Fruit fly (Drosophila melanogaster) whole organism, embryonic: ENCODE results near the gene pigs.

ENCODE experiments used
- ATbp ChIP-seq: fragments of 200-800 bp; sonication (Bioruptor generic); optimal IDR thresholded peaks from 2 replicates; lab custom pipeline; 2017; ENCODE audit warnings: missing biosample characterization, mild to moderate bottlenecking, missing genetic modification characterization, missing genetic modification reagents
- CG10147 ChIP-seq: fragments of 200-800 bp; sonication (Bioruptor generic); optimal IDR thresholded peaks from 2 replicates; lab custom pipeline; 2019; ENCODE audit warnings: missing biosample characterization, mild to moderate bottlenecking, missing genetic modification characterization, moderate library complexity
- CG12219 ChIP-seq: fragments of 200-800 bp; sonication (Bioruptor generic); optimal IDR thresholded peaks from 3 replicates; lab custom pipeline; 2018; ENCODE audit warnings: missing biosample characterization, mild to moderate bottlenecking, missing genetic modification characterization
- CG13624 ChIP-seq: fragments of 200-800 bp; sonication (Bioruptor generic); optimal IDR thresholded peaks from 2 replicates; lab custom pipeline; 2016; ENCODE audit warnings: missing biosample characterization, missing genetic modification characterization
- CG1529 ChIP-seq: fragments of 200-800 bp; sonication (Bioruptor generic); optimal IDR thresholded peaks from 3 replicates; lab custom pipeline; 2018; ENCODE audit warnings: missing biosample characterization, missing genetic modification characterization
- CG15601 ChIP-seq: fragments of 200-800 bp; sonication (Bioruptor generic); optimal IDR thresholded peaks from 3 replicates; lab custom pipeline; 2019; ENCODE audit warnings: missing biosample characterization, mild to moderate bottlenecking, missing genetic modification characterization, moderate library complexity
- CG1603 ChIP-seq: fragments of 200-800 bp; sonication (Bioruptor generic); optimal IDR thresholded peaks from 2 replicates; lab custom pipeline; 2019; ENCODE audit warnings: missing biosample characterization, mild to moderate bottlenecking, missing genetic modification characterization, moderate library complexity
- CG1647 ChIP-seq: fragments of 200-800 bp; sonication (Bioruptor generic); optimal IDR thresholded peaks from 3 replicates; lab custom pipeline; 2016; ENCODE audit warnings: missing biosample characterization, missing genetic modification characterization
- CG18599 ChIP-seq: fragments of 200-800 bp; sonication (Bioruptor generic); optimal IDR thresholded peaks from 3 replicates; lab custom pipeline; 2017; ENCODE audit warnings: missing biosample characterization, missing genetic modification characterization, mild to moderate bottlenecking, moderate library complexity, missing genetic modification reagents
- CG2116 ChIP-seq: fragments of 200-800 bp; sonication (Bioruptor generic); optimal IDR thresholded peaks from 3 replicates; lab custom pipeline; 2018; ENCODE audit warnings: missing biosample characterization, mild to moderate bottlenecking, missing genetic modification characterization
- CG2202 ChIP-seq: fragments of 200-800 bp; sonication (Bioruptor generic); optimal IDR thresholded peaks from 2 replicates; lab custom pipeline; 2018; ENCODE audit warnings: missing biosample characterization, mild to moderate bottlenecking, missing genetic modification characterization
- CG3065 ChIP-seq: fragments of 200-800 bp; sonication (Bioruptor generic); optimal IDR thresholded peaks from 2 replicates; lab custom pipeline; 2016; ENCODE audit warnings: missing biosample characterization, missing genetic modification characterization
- CG3407 ChIP-seq: fragments of 200-800 bp; sonication (Bioruptor generic); optimal IDR thresholded peaks from 2 replicates; lab custom pipeline; 2018; ENCODE audit warnings: missing biosample characterization, mild to moderate bottlenecking, missing genetic modification characterization
- CG4854 ChIP-seq: fragments of 200-800 bp; sonication (Bioruptor generic); optimal IDR thresholded peaks from 2 replicates; lab custom pipeline; 2016; ENCODE audit warnings: missing biosample characterization, missing genetic modification characterization, inconsistent platforms
- CG5953 ChIP-seq: fragments of 200-800 bp; sonication (Bioruptor generic); IDR thresholded peaks from 2 replicates; pipeline ENCODE4 v1.3.6; 2022; ENCODE audit warnings: missing biosample characterization, missing genetic modification characterization
- CG6254 ChIP-seq: fragments of 200-800 bp; sonication (Bioruptor generic); optimal IDR thresholded peaks from 3 replicates; lab custom pipeline; 2017; ENCODE audit warnings: mild to moderate bottlenecking, missing biosample characterization, missing genetic modification reagents, missing genetic modification characterization
- CG8478 ChIP-seq: fragments of >200 bp; optimal IDR thresholded peaks from 2 replicates; lab custom pipeline; 2018
- CG8924 ChIP-seq: fragments of 200-800 bp; optimal IDR thresholded peaks from 3 replicates; lab custom pipeline; 2019; ENCODE audit warnings: missing biosample characterization, mild to moderate bottlenecking, missing genetic modification characterization, moderate library complexity
- CG9817 ChIP-seq: fragments of 200-800 bp; sonication (Bioruptor generic); optimal IDR thresholded peaks from 2 replicates; lab custom pipeline; 2018; ENCODE audit warnings: missing biosample characterization, mild to moderate bottlenecking, missing genetic modification characterization, moderate library complexity
- CoRest ChIP-seq: fragments of 200-800 bp; sonication (Bioruptor generic); optimal IDR thresholded peaks from 3 replicates; lab custom pipeline; 2018; ENCODE audit warnings: missing biosample characterization, mild to moderate bottlenecking, missing genetic modification characterization, moderate library complexity
- Dbx ChIP-seq: fragments of 200-800 bp; sonication (Bioruptor generic); IDR thresholded peaks from 3 replicates; pipeline ENCODE4 v1.3.6; 2022; ENCODE audit warnings: missing biosample characterization, missing genetic modification characterization
- Elba2 ChIP-seq: fragments of 200-800 bp; sonication (Bioruptor generic); optimal IDR thresholded peaks from 3 replicates; lab custom pipeline; 2016; ENCODE audit warnings: missing biosample characterization, missing genetic modification characterization
- Ets97D ChIP-seq: fragments of 200-800 bp; sonication (Bioruptor generic); optimal IDR thresholded peaks from 3 replicates; lab custom pipeline; 2016; ENCODE audit warnings: missing biosample characterization, missing genetic modification characterization
- HLH3B ChIP-seq: fragments of 200-800 bp; sonication (Bioruptor generic); IDR thresholded peaks from 2 replicates; pipeline ENCODE4 v1.3.6; 2022; ENCODE audit warnings: missing biosample characterization, missing genetic modification characterization
- Hand ChIP-seq: fragments of 200-800 bp; sonication (Bioruptor generic); optimal IDR thresholded peaks from 2 replicates; lab custom pipeline; 2017; ENCODE audit warnings: mild to moderate bottlenecking, missing biosample characterization, missing genetic modification reagents, missing genetic modification characterization
- HmgZ ChIP-seq: fragments of 200-800 bp; sonication (Bioruptor generic); optimal IDR thresholded peaks from 2 replicates; lab custom pipeline; 2018; ENCODE audit warnings: missing biosample characterization, mild to moderate bottlenecking, missing genetic modification characterization
- Hr3 ChIP-seq: fragments of 200-800 bp; sonication (Bioruptor generic); optimal IDR thresholded peaks from 3 replicates; lab custom pipeline; 2016; ENCODE audit warnings: missing biosample characterization, missing genetic modification characterization
- Kr ChIP-seq: fragments of 200-800 bp; sonication (Bioruptor generic); optimal IDR thresholded peaks from 2 replicates; lab custom pipeline; 2017; ENCODE audit warnings: missing biosample characterization, mild to moderate bottlenecking, missing genetic modification characterization
- Nf-YC ChIP-seq: fragments of 200-800 bp; optimal IDR thresholded peaks from 3 replicates; lab custom pipeline; 2019; ENCODE audit warnings: missing biosample characterization, mild to moderate bottlenecking, missing genetic modification characterization, moderate library complexity
- Sox100B ChIP-seq: fragments of 200-800 bp; sonication (Bioruptor generic); optimal IDR thresholded peaks from 3 replicates; lab custom pipeline; 2018; ENCODE audit warnings: missing biosample characterization, mild to moderate bottlenecking, missing genetic modification characterization
- cad ChIP-seq: fragments of >200 bp; optimal IDR thresholded peaks from 2 replicates; lab custom pipeline; 2017; ENCODE audit warnings: missing biosample characterization, missing genetic modification characterization
- chif ChIP-seq, 2 experiments: fragments of 200-800 bp; sonication (Bioruptor generic); optimal IDR thresholded peaks; 3 replicates each; lab custom pipeline; 2016; ENCODE audit warnings: missing biosample characterization in 2 of 2, missing genetic modification characterization in 2 of 2
- chm ChIP-seq: fragments of 200-800 bp; sonication (Bioruptor generic); IDR thresholded peaks from 2 replicates; pipeline ENCODE4 v1.3.6; 2022; ENCODE audit warnings: missing biosample characterization, missing genetic modification characterization
- exex ChIP-seq: fragments of 200-800 bp; sonication (Bioruptor generic); optimal IDR thresholded peaks from 4 replicates; lab custom pipeline; 2018; ENCODE audit warnings: missing biosample characterization, mild to moderate bottlenecking, missing genetic modification characterization, moderate library complexity
- fru ChIP-seq: fragments of >200 bp; optimal IDR thresholded peaks from 2 replicates; lab custom pipeline; 2017
- gsb ChIP-seq: fragments of 200-800 bp; sonication (Bioruptor generic); IDR thresholded peaks from 2 replicates; pipeline ENCODE4 v1.3.6; 2022; ENCODE audit warnings: missing biosample characterization, missing genetic modification characterization
- her ChIP-seq: fragments of 200-800 bp; sonication (Bioruptor generic); optimal IDR thresholded peaks from 2 replicates; lab custom pipeline; 2016; ENCODE audit warnings: missing biosample characterization, missing genetic modification characterization
- ind ChIP-seq: fragments of 200-800 bp; sonication (Bioruptor generic); optimal IDR thresholded peaks from 3 replicates; lab custom pipeline; 2016; ENCODE audit warnings: missing biosample characterization, missing genetic modification characterization
- jumu ChIP-seq: fragments of 200-800 bp; sonication (Bioruptor generic); optimal IDR thresholded peaks from 3 replicates; lab custom pipeline; 2016; ENCODE audit warnings: missing biosample characterization, missing genetic modification characterization
- lab ChIP-seq: fragments of 200-800 bp; sonication (Bioruptor generic); optimal IDR thresholded peaks from 3 replicates; lab custom pipeline; 2017; ENCODE audit warnings: missing biosample characterization, missing genetic modification characterization, mild to moderate bottlenecking, moderate library complexity, missing genetic modification reagents
- luna ChIP-seq: fragments of 200-800 bp; sonication (Bioruptor generic); optimal IDR thresholded peaks from 2 replicates; lab custom pipeline; 2016; ENCODE audit warnings: missing biosample characterization, missing genetic modification characterization
- oc ChIP-seq: fragments of 200-800 bp; sonication (Bioruptor generic); optimal IDR thresholded peaks from 2 replicates; lab custom pipeline; 2018; ENCODE audit warnings: missing biosample characterization, mild to moderate bottlenecking, missing genetic modification characterization, moderate library complexity
- pita ChIP-seq: fragments of 200-800 bp; sonication (Bioruptor generic); optimal IDR thresholded peaks from 2 replicates; lab custom pipeline; 2017; ENCODE audit warnings: missing biosample characterization, mild to moderate bottlenecking, missing genetic modification characterization
- pnt ChIP-seq: fragments of 200-800 bp; sonication (Bioruptor generic); optimal IDR thresholded peaks from 3 replicates; lab custom pipeline; 2016; ENCODE audit warnings: missing biosample characterization, missing genetic modification characterization
- ro ChIP-seq: fragments of 200-800 bp; sonication (Bioruptor generic); IDR thresholded peaks from 2 replicates; pipeline ENCODE4 v1.3.6; 2022; ENCODE audit warnings: missing biosample characterization, missing genetic modification characterization
- slou ChIP-seq: fragments of 200-800 bp; sonication (Bioruptor generic); optimal IDR thresholded peaks from 3 replicates; lab custom pipeline; 2016; ENCODE audit warnings: missing biosample characterization, missing genetic modification characterization
- tna ChIP-seq: fragments of 200-800 bp; sonication (Bioruptor generic); IDR thresholded peaks from 2 replicates; pipeline ENCODE4 v1.3.6; 2022; ENCODE audit warnings: missing biosample characterization, missing genetic modification characterization; ENCODE audit not compliant: partially characterized antibody
- ttk ChIP-seq: fragments of 200-800 bp; sonication (Bioruptor generic); IDR thresholded peaks from 2 replicates; pipeline ENCODE4 v2.1.2; 2022; ENCODE audit warnings: missing biosample characterization, missing genetic modification characterization
- tx ChIP-seq: fragments of 200-800 bp; sonication (Bioruptor generic); optimal IDR thresholded peaks from 2 replicates; lab custom pipeline; 2016; ENCODE audit warnings: missing biosample characterization, missing genetic modification characterization
- unc-4 ChIP-seq: fragments of 200-800 bp; sonication (Bioruptor generic); IDR thresholded peaks from 2 replicates; pipeline ENCODE4 v1.3.6; 2022; ENCODE audit warnings: missing biosample characterization, missing genetic modification characterization; ENCODE audit not compliant: partially characterized antibody

pigs gene

DNA sequence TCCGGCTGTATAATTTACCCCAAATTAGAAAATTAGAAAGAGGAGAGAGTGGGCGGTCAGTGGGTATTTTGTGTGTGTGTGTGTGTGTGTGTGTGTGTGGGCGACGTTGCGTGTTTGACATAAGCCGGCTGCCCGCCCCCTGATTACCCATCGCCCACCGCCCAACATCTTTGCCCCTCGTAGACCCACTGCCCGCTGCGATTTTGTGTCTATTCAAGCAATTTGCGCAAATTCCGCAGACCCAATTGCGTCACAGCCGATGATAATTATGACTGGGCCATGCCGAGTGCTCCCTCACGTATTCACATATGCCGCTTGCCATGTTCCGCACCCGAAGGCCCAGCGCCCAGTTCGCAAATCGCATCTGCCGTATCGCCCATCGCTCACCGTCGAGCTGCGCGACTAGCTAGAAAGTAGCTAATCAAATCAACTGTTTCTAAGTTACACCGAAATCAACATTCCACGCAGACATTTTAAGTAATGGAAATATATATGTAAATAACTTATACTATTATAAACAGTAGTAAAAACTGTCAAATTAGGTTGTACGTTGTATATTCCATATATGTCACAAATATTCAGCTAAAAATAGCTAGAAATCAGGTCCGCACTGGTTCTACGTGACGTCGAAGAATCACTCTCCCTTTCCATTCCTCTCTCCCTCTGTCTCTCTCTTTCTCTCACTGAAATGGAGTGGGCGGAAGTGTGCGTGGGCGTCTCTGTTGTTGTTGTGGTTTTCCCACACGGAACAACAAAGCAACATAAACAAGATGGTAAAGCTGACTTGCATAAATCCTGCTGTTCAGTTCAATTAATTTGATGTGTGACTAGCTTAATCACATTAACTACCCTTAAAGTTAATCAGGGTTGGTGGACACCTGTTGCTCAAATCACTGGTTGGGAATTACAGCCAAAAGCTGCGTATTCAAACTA is 57.0 kb downstream of the pigs start (continued):
- TF ChIP-seq Dbx (GFP tag; lab: Robert Waterston, UW) = peak; percentile 14; the same call in 1 of the 3 replicates
- no peak for TF ChIP-seq HLH3B
- TF ChIP-seq CG1647 (GFP tag; lab: Kevin White, UChicago) = no peak
- TF ChIP-seq ro (GFP tag; lab: Robert Waterston, UW) = no peak
- no peak for TF ChIP-seq jumu (GFP tag; lab: Kevin White, UChicago)
- peak; percentile 30 for TF ChIP-seq CG12219 (GFP tag; lab: Kevin White, UChicago)
- TF ChIP-seq gsb = no peak
- TF ChIP-seq lab = peak; percentile 56
- peak; percentile 55 for TF ChIP-seq HmgZ (tag; lab: Kevin White, UChicago)
- TF ChIP-seq tna (GFP tag; lab: Robert Waterston, UW) = no peak
- TF ChIP-seq Ets97D (GFP tag; lab: Kevin White, UChicago) = no peak
- TF ChIP-seq CG2116 (GFP tag; lab: Kevin White, UChicago) = peak; percentile 3
- TF ChIP-seq CG3407 (GFP tag; lab: Kevin White, UChicago) = no peak
- TF ChIP-seq chif (GFP tag; optimal IDR thresholded peaks at IDR 0.05; lab: Kevin White, UChicago) = no peak
- TF ChIP-seq tx = no peak
- TF ChIP-seq CG8924 (tag; lab: Kevin White, UChicago) = peak; percentile 55
- peak; percentile 59 for TF ChIP-seq Nf-YC (tag; lab: Kevin White, UChicago)
- TF ChIP-seq CG9817 = peak; percentile 37
- TF ChIP-seq CG6254 (GFP tag; lab: Kevin White, UChicago) = peak; percentile 25
- TF ChIP-seq ttk (GFP tag; lab: Robert Waterston, UW) = no peak
- peak; percentile 30 for TF ChIP-seq CG1603
- no peak for TF ChIP-seq CG5953 (GFP tag; lab: Robert Waterston, UW)
- TF ChIP-seq CG3065 (GFP tag; lab: Kevin White, UChicago) = no peak
- TF ChIP-seq her (GFP tag; lab: Kevin White, UChicago) = no peak
- TF ChIP-seq luna (GFP tag; lab: Kevin White, UChicago) = no peak
- peak; percentile 22 for TF ChIP-seq Sox100B (GFP tag; lab: Kevin White, UChicago)
- 0 out of 2 replicates have a peak, but pooled peaks have one; percentile 9 for TF ChIP-seq chm (GFP tag; lab: Robert Waterston, UW)
- TF ChIP-seq CoRest (tag; lab: Kevin White, UChicago) = peak; percentile 51
- no peak for TF ChIP-seq CG1529 (GFP tag; lab: Kevin White, UChicago)
- peak; percentile 78 for TF ChIP-seq CG18599 (GFP tag; lab: Kevin White, UChicago)
- no peak for TF ChIP-seq ind (GFP tag; lab: Kevin White, UChicago)
- peak; percentile 68 for TF ChIP-seq exex (tag; lab: Kevin White, UChicago)
- no peak for TF ChIP-seq pita
- peak; percentile 72 for TF ChIP-seq CG10147 (GFP tag; lab: Kevin White, UChicago)
- no peak for TF ChIP-seq slou (GFP tag; lab: Kevin White, UChicago)
- no peak for TF ChIP-seq Kr (GFP tag; lab: Kevin White, UChicago)
- TF ChIP-seq oc (tag; lab: Kevin White, UChicago) = no peak
- TF ChIP-seq Hr3 (GFP tag; lab: Kevin White, UChicago) = peak; percentile 10
- no peak for TF ChIP-seq CG4854
- no peak for TF ChIP-seq ATbp (GFP tag; lab: Kevin White, UChicago)
- no peak for TF ChIP-seq CG2202 (tag; lab: Kevin White, UChicago)
- TF ChIP-seq CG13624 (GFP tag; lab: Kevin White, UChicago) = no peak
- peak; percentile 43 for TF ChIP-seq CG15601 (tag; lab: Kevin White, UChicago)
- no peak for TF ChIP-seq fru (lab: Kevin White, UChicago)
- no peak for TF ChIP-seq pnt (GFP tag; lab: Kevin White, UChicago)
- peak; percentile 71 for TF ChIP-seq Hand (GFP tag; lab: Kevin White, UChicago)
- no peak for TF ChIP-seq CG8478 (lab: Kevin White, UChicago)
- no peak for TF ChIP-seq cad (GFP tag; lab: Kevin White, UChicago)
- TF ChIP-seq unc-4 (GFP tag; lab: Robert Waterston, UW) = no peak
- TF ChIP-seq Elba2 (GFP tag; lab: Kevin White, UChicago) = no peak
